Fruit fly (Drosophila melanogaster): ENCODE measurements around the gene CG31287.

The CG31287 gene

DNA sequence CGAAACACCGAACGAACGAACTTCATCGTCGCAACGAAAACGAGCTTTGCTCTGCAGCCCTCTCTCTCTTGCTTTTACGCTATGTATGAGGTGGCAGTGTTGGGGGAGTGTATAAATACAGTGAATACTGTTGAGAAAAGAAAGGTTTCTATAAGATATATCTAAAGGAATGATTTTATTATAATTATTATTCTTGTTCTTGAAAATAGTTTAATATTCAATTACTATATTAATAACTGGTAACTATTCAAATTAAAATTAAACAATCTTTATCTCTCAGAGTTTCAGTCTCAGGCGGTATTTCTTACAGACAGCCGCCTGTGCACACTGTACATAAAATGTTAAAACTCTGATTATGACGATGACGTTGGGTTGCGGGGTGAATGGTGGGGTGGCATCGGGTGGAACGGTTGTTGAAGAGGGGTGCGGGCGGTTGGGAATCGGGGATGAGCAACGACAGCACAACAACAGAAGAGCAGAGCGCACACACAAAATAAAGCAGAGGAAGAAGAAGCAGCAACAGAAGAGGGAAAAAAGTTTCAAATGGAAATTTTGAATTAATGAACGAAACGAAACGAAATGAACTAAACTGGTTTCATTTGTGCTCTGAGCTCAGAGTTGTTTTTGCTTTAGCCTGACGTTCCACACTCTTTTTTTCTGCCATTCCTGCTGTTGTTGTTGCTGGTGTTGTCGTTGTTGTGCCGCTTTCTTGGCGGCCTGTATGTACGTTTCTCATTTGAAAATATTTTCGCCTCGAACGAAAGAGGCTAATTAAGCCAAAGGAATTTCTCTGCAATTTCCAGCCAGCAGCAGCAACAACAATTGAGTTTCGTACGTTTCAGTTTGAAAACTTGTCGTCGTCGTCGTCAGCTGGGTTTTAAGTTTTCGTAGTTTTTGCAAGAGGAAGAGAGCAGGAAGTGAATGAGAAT lies 33.8 kb downstream of the CG31287 start:
- TF ChIP-seq CG8478 (optimal IDR thresholded peaks at IDR 0.05) (no peak), CTCF (optimal IDR thresholded peaks at IDR 0.05) (peak in 1 of 2 experiments; percentile 2)

DNA sequence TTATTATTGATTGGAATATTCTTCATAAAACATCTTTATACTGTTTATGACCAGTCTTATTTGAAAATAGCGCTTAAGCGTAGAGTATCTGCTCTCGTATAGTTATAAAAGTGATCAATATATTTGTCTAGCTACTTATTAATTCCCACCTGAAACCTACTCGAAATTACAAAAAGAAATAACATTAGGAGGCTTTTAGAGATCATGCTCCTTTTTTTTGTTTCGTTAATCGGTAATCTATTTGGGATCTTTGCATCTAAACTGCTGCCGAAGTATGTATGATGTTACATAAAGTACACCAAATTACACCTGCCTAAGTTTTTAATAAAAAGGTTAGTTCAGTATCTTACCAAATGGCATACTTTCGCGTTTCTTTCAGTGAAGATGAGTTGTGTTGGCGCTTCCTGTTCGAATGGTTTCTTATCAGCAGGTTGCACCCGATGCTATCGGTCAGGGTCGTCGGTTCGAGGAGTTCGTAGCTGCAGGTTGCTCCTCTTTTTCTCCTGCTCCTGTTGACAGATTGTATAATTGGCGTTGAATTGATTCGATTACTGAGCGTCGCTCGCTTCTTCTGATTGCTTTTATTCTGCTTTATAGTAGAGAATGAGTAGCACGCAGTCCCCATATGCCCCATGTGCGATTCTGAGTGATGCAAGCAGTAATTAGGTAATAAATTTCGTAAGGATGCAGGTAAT lies 35.0 kb downstream of the CG31287 start:
- no peak for TF ChIP-seq CG8478 (optimal IDR thresholded peaks at IDR 0.05)
- TF ChIP-seq CTCF (optimal IDR thresholded peaks at IDR 0.05): no peak

DNA sequence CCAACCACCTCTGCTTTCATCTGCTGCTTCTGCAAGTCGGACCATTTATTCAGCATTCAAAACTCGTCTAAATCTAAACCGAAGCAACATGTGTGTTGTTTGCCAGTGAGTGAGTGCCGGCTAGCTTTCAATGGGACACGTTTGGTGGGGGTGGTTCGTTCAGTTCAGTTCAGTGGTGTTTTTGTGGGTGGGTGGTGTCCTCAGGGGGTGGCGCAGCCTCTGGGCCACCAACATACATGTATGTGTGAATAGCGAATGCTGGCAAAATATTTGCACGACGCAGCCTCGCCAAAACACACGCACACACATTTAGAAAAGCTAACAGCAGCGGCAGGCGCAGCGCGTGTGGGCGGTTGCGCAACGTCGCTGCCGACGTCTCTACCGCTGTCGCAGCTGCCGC lies 36.1 kb downstream of the CG31287 start:
- TF ChIP-seq CG8478 (optimal IDR thresholded peaks at IDR 0.05): no peak
- no peak for TF ChIP-seq CTCF (optimal IDR thresholded peaks at IDR 0.05)

DNA sequence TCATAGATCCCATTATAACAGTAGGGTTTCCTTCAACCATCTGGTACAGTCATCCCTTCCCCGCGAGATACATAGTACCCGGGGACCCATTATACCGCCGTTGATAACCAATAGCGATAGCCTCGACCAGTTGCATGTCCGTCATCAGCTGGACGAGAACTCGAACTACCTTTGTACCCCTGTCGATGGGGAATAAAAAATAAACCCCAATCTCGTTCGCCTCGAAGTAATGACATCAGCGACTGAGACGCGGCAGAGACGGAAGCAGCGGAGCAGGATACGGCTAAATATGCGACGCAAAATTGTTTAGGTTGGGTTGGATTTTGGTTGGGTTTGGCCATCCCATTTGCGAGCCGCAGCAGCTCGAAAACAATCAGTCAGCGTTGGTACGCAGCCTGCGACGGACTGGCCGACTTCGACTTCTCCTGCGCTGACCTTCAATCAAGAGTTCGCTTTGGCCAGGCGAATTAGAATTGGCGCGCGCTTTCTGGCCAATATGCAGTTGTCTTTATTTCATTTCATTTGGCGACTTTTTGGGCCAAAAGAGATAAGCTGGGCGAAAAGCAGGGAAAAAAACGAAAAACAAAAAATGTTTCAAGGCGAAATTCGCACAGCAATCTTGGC lies 37.4 kb downstream of the CG31287 start:
- TF ChIP-seq CG8478 (optimal IDR thresholded peaks at IDR 0.05) (no peak), CTCF (optimal IDR thresholded peaks at IDR 0.05) (no peak)

DNA sequence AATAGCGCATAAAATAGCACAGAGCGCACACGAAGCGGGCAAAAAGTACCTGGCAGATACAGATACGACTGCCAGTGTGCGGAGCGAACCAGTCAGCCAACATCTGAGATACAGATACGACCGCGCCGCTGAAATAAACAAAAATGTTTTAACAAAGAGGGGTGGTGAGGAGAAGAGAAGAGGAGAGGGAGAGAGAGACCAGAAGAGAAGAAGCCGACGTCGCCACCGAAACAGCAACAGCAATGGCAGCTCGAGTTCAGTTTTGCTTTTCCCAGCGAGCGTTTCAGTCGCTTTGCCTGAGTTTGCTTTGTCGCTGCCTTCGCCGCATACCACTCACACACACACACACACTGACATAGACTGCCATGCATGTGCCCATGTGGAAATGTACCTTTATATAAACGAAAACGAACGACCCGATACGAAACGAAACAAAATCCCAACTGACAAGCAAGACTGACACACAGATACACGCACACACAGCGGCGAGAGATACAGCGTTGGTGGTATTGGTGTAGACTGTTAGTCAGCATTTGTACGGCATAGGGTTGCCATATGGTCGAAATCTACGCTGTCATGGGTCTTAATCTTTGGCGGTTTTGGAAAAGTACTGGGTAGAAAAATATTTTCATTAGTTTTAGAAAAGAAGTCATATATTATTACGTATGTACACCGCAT lies 38.1 kb downstream of the CG31287 start:
- TF ChIP-seq CG8478 (optimal IDR thresholded peaks at IDR 0.05) (no peak), CTCF (optimal IDR thresholded peaks at IDR 0.05) (peak in 1 of 2 experiments; percentile 2)

DNA sequence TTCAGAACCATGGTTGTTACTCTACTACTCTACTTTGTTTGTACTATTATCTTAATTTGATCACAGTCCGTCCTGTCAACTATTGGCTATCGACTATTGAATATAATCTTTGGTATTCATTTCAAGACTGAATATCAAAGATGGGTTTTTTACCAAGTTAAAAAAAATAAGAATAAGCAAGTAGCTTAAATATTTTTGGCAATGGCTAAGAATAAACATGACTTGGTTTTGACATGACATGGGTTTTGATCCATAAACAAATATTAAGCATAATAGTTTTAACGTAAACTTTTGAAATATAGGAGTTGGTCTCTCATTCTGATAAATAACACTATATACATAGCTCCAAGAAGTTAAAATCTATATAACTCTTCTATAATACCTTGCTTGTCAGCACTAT lies 38.7 kb downstream of the CG31287 start:
- TF ChIP-seq CG8478 (optimal IDR thresholded peaks at IDR 0.05) (no peak), CTCF (optimal IDR thresholded peaks at IDR 0.05) (no peak)

DNA sequence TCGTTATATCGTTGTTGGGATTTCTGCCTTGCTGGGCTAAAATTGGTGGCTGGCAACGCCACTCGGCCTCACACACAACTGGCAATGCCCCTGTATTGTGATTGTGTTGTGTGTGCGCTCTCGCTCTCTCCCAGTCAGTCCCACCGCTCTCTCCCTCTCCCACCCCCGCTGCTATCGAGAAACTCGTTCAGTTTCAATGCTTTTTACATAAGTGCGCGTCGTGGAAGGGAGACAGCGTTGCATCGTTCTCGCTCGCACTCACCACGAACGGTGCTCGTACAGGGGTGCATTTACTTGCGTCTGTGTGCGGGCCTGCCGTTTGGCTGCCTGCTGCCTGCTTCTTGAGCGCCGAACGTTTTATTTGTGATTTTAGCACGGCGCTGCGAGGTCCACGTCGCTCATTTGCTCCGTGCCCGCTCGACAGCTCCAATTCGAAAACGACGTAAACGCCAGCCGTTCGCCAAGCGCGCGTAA lies 39.3 kb downstream of the CG31287 start:
- TF ChIP-seq CTCF (optimal IDR thresholded peaks at IDR 0.05): peak; percentile 21 to 37
- TF ChIP-seq CG8478 (optimal IDR thresholded peaks at IDR 0.05): no peak

DNA sequence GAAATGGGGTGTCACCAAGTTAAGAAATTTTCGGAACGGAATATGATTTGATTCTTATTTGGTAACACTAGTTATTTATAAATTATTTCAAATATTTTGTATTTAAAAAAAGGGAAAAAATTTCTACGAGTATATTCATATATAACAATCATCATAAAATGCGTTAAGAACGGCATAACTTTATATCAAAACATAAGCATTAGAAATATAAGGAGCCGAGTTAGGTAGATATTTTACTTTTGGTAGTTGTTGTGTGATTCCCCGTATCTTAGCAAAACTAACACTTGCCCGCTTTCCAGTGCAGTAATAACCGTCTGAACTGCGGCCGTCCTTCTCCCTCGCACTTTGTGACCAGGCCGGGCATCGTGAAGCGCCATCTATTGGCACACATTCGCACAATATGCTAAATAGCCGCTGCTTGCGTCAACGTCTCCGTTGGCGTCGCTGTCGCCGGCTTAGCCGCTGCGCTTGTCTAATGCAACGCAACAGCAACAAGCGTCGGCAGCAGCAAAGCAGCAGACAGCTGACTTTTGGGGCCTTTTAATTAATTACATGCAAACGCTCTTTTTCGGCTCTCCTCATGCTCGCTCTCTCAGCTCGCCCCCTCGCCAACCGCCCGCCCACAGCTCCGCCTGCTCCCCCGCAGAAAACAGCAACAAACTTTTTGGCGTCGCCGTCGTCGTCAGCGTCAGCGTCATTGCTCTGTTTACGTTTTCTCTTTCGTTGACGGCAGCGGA lies 41.2 kb downstream of the CG31287 start:
- TF ChIP-seq CG8478 (optimal IDR thresholded peaks at IDR 0.05): no peak
- TF ChIP-seq CTCF (optimal IDR thresholded peaks at IDR 0.05): peak; percentile 80 to 83

DNA sequence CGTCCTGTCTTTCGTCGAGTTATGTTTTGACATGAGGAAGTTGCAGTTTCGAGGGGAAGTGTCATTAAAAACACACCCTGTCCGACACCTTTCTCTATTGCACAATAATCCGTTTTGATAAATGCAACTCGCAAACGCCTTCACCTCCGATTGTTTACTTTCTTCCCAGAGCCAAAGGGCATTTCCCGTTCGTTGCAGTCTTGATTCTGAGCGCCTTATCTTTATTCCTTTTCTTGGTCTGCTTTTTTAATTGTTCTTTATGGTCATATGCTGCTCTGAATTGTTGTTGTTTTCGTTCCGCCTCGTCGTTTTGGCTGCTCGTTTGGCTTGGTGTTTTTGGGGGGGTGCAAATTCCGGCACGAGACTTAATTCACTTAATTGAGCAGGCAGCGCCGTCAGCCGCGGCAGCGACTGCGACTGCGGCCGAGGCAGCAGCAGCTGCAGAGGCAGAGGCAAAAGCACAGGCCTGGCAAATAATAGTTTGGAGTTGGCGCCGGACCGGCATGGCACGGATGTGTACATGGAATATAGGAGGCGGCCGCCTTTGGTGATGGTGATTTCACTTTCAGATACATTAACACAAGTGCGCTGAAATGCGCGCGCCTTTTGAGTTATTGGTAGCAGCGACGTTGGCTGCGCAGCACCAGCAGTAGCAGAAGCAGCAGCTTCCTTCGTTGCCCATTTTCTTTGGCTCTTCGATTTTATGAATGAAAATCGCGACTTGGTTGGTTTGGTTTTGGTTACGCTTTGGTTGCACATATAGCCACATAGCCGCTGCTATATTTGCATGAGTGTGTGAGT lies 42.3 kb downstream of the CG31287 start:
- TF ChIP-seq CTCF (optimal IDR thresholded peaks at IDR 0.05): no peak
- no peak for TF ChIP-seq CG8478 (optimal IDR thresholded peaks at IDR 0.05)

DNA sequence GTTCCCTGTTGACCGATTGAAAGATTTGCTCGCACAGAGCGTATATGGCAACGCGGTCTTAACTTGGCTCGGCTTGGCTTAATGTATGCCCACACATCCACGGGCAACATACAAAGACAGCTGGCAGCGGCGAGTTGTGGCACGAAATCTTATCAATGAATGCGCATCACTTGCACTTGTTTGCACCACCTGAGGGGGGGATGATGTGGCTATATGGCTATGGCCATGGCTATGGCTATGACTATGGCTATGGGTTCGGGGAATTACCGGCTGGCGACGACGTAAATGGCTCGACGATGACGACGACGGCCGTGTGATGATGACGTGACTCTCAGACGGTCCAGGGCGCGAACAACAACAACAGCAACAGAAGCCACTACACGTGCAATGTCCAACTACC lies 43.9 kb downstream of the CG31287 start:
- TF ChIP-seq CG8478 (optimal IDR thresholded peaks at IDR 0.05) (no peak), CTCF (optimal IDR thresholded peaks at IDR 0.05) (no peak)

DNA sequence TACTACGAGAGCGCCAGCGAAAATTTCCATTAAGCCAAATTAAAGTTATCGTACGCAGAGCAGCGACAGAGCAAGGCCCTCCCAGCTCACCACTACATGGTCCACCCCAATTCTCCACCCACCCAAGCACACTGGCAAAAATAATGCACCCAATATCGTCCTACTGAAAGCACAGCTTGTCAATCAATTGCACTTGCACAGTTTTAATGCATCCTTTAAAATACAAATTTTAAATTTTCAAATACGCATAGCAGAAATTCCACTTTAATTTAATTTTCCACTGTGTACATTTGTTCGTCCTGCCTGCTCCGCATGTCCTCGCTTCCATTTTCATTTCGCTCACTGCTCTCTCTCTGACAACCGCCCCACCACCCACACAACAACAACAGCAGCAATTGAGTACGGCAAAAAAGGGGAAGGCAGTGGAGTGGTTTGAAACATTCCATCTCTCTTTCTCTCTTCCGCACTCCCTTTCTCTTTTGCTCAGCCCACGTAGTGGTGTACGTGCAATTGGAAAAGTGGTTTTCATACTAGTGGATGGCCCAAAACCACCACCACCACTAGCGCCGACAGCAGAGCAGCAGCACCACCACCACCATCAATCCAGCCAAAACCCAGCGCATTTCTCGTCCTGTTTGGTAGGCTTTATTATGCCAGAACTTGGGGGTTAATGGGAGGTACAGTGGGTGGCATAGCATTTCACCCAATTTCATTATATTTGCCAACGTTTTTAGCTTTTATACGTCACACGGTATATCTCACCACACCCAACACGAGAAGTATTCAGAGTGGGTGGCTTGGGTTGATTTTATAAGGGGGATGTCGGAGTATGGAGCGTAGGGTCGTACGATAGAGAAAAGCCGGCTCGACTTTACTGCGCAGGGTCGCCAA lies 44.7 kb downstream of the CG31287 start:
- no peak for TF ChIP-seq CG8478 (optimal IDR thresholded peaks at IDR 0.05)
- no peak for TF ChIP-seq CTCF (optimal IDR thresholded peaks at IDR 0.05)

DNA sequence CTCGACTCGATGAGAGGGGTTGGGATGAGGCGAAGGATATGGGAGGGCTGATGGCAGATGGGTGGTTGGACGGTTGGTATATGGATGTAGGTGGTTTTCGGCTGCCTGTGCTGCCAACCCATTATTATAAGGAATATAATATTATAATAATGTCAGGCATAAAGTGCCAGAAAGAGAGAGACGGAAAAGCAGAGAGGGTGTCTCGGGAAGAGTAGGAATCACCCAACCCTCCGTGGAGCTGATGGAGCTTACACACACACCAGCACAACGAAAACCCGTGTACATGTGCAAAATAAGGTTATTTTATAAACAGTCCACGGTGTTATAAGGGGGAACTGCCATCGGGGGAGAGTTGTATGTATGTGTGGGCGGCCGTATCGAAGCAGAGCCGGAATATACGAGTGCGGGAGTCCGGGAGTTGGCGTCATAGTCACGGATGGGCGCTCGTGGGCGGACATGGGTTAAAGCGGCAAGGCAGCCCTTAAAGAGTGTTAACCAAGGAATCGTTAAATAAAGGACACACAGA lies 45.4 kb downstream of the CG31287 start:
- no peak for TF ChIP-seq CG8478 (optimal IDR thresholded peaks at IDR 0.05)
- TF ChIP-seq CTCF (optimal IDR thresholded peaks at IDR 0.05): no peak
